Worm (Caenorhabditis elegans) whole organism, L2 larva: ENCODE data around the gene cua-1.

Experiments used
- F13H6.1 ChIP-seq: sonication (generic microtip); optimal IDR thresholded peaks from 2 replicates; lab custom pipeline; 2016; ENCODE audit warnings: missing genetic modification characterization, missing compliant biosample characterization
- R02D3.7 ChIP-seq: fragments of 150-350 bp; optimal IDR thresholded peaks from 2 replicates; lab custom pipeline; 2014; ENCODE audit warnings: missing biosample characterization, missing genetic modification characterization
- Y55F3AM.14 ChIP-seq: fragments of 200-800 bp; sonication (Bioruptor generic); optimal IDR thresholded peaks from 2 replicates; lab custom pipeline; 2018; ENCODE audit warnings: mild to moderate bottlenecking, missing genetic modification characterization, missing compliant biosample characterization
- alr-1 ChIP-seq: fragments of 150-350 bp; optimal IDR thresholded peaks from 2 replicates; lab custom pipeline; 2014; ENCODE audit warnings: missing biosample characterization, missing genetic modification characterization
- blmp-1 ChIP-seq: sonication (generic microtip); optimal IDR thresholded peaks from 2 replicates; lab custom pipeline; 2017; ENCODE audit warnings: missing genetic modification characterization, mild to moderate bottlenecking, missing compliant biosample characterization, antibody characterized with exemption, moderate library complexity; ENCODE audit not compliant: insufficient read depth
- ceh-82 ChIP-seq: fragments of 150-350 bp; optimal IDR thresholded peaks from 2 replicates; lab custom pipeline; 2014; ENCODE audit warnings: missing biosample characterization, missing genetic modification characterization
- crh-2 ChIP-seq: sonication (generic microtip); optimal IDR thresholded peaks from 2 replicates; lab custom pipeline; 2017; ENCODE audit warnings: missing biosample characterization, missing genetic modification characterization
- dmd-4 ChIP-seq: sonication (generic microtip); optimal IDR thresholded peaks from 2 replicates; lab custom pipeline; 2017; ENCODE audit warnings: missing biosample characterization, missing genetic modification characterization
- elt-1 ChIP-seq: fragments of 150-350 bp; optimal IDR thresholded peaks from 2 replicates; lab custom pipeline; 2014; ENCODE audit warnings: missing biosample characterization, missing genetic modification characterization
- elt-3 ChIP-seq: sonication (generic microtip); optimal IDR thresholded peaks from 2 replicates; lab custom pipeline; 2017; ENCODE audit warnings: missing biosample characterization, missing genetic modification characterization
- fos-1 ChIP-seq: fragments of 150-350 bp; optimal IDR thresholded peaks from 2 replicates; lab custom pipeline; 2014; ENCODE audit warnings: missing biosample characterization, missing genetic modification characterization
- gmeb-1 ChIP-seq: fragments of 150-350 bp; optimal IDR thresholded peaks from 2 replicates; lab custom pipeline; 2014; ENCODE audit warnings: missing biosample characterization, missing genetic modification characterization
- lin-11 ChIP-seq: fragments of 150-350 bp; sonication (generic microtip); optimal IDR thresholded peaks from 2 replicates; lab custom pipeline; 2014; ENCODE audit warnings: missing biosample characterization, missing genetic modification characterization, inconsistent platforms, mixed read lengths
- lin-13 ChIP-seq: fragments of 150-350 bp; optimal IDR thresholded peaks from 2 replicates; lab custom pipeline; 2014; ENCODE audit warnings: missing biosample characterization, missing genetic modification reagents, missing genetic modification characterization
- lin-39 ChIP-seq: fragments of 150-350 bp; optimal IDR thresholded peaks from 2 replicates; lab custom pipeline; 2014; ENCODE audit warnings: missing biosample characterization, missing genetic modification reagents, missing genetic modification characterization
- lsy-2 ChIP-seq, 2 experiments: fragments of 150-350 bp in 1 of 2; sonication (generic microtip) in 1 of 2; optimal IDR thresholded peaks; 2 replicates each; lab custom pipeline; 2014 to 2017; ENCODE audit warnings: missing biosample characterization in 2 of 2, missing genetic modification characterization in 2 of 2
- mab-5 ChIP-seq: fragments of 150-350 bp; optimal IDR thresholded peaks from 2 replicates; lab custom pipeline; 2014; ENCODE audit warnings: missing biosample characterization, missing genetic modification characterization
- mbf-1 ChIP-seq: sonication (generic microtip); optimal IDR thresholded peaks from 2 replicates; lab custom pipeline; 2017; ENCODE audit warnings: missing biosample characterization, missing genetic modification characterization
- nhr-10 ChIP-seq: sonication (generic microtip); optimal IDR thresholded peaks from 2 replicates; lab custom pipeline; 2017; ENCODE audit warnings: missing biosample characterization, missing genetic modification characterization
- nhr-11 ChIP-seq: fragments of 150-350 bp; optimal IDR thresholded peaks from 2 replicates; lab custom pipeline; 2014; ENCODE audit warnings: missing biosample characterization, missing genetic modification characterization
- nhr-12 ChIP-seq: fragments of 150-350 bp; optimal IDR thresholded peaks from 2 replicates; lab custom pipeline; 2014; ENCODE audit warnings: missing biosample characterization, missing genetic modification characterization
- nhr-21 ChIP-seq: fragments of 150-350 bp; optimal IDR thresholded peaks from 2 replicates; lab custom pipeline; 2014; ENCODE audit warnings: missing biosample characterization, missing genetic modification characterization
- nhr-23 ChIP-seq: fragments of 150-350 bp; optimal IDR thresholded peaks from 2 replicates; lab custom pipeline; 2014; ENCODE audit warnings: missing biosample characterization, missing genetic modification reagents, missing genetic modification characterization
- nhr-237 ChIP-seq: fragments of 150-350 bp; optimal IDR thresholded peaks from 2 replicates; lab custom pipeline; 2014; ENCODE audit warnings: missing biosample characterization, missing genetic modification characterization
- nhr-25 ChIP-seq: fragments of 150-350 bp; sonication (generic microtip); optimal IDR thresholded peaks from 3 replicates; lab custom pipeline; 2014; ENCODE audit warnings: missing biosample characterization, missing genetic modification characterization
- nhr-77 ChIP-seq: fragments of 150-350 bp; optimal IDR thresholded peaks from 2 replicates; lab custom pipeline; 2014; ENCODE audit warnings: missing biosample characterization, missing genetic modification characterization
- peb-1 ChIP-seq: fragments of 150-350 bp; optimal IDR thresholded peaks from 2 replicates; lab custom pipeline; 2014; ENCODE audit warnings: missing biosample characterization, missing genetic modification characterization
- sem-4 ChIP-seq: fragments of 150-350 bp; optimal IDR thresholded peaks from 2 replicates; lab custom pipeline; 2014; ENCODE audit warnings: missing biosample characterization, missing genetic modification reagents, missing genetic modification characterization
- sma-3 ChIP-seq: sonication (generic microtip); optimal IDR thresholded peaks from 2 replicates; lab custom pipeline; 2016; ENCODE audit warnings: missing genetic modification reagents, missing genetic modification characterization, missing compliant biosample characterization
- sma-9 ChIP-seq, 2 experiments: fragments of 150-350 bp in 1 of 2; sonication (generic microtip) in 1 of 2; optimal IDR thresholded peaks; 2 replicates each; lab custom pipeline; 2014 to 2016; ENCODE audit warnings: missing genetic modification characterization in 2 of 2, mild to moderate bottlenecking in 1 of 2, missing biosample characterization in 1 of 2, missing compliant biosample characterization in 1 of 2, missing genetic modification reagents in 1 of 2, moderate library complexity in 1 of 2
- snpc-4 ChIP-seq: fragments of 150-350 bp; optimal IDR thresholded peaks from 2 replicates; lab custom pipeline; 2014; ENCODE audit warnings: missing biosample characterization, missing genetic modification characterization
- unc-55 ChIP-seq: fragments of 150-350 bp; sonication (generic microtip); optimal IDR thresholded peaks from 3 replicates; lab custom pipeline; 2014; ENCODE audit warnings: missing biosample characterization, missing genetic modification reagents, missing genetic modification characterization
- unc-62 ChIP-seq: fragments of 150-350 bp; optimal IDR thresholded peaks from 2 replicates; lab custom pipeline; 2014; ENCODE audit warnings: missing biosample characterization, missing genetic modification reagents, missing genetic modification characterization
- zag-1 ChIP-seq: fragments of 150-350 bp; optimal IDR thresholded peaks from 2 replicates; lab custom pipeline; 2014; ENCODE audit warnings: missing biosample characterization, missing genetic modification characterization
- ztf-1 ChIP-seq: fragments of 200-800 bp; sonication (Bioruptor generic); conservative IDR thresholded peaks from 2 replicates; pipeline ENCODE4 v1.3.6; 2022; ENCODE audit warnings: missing genetic modification characterization, missing compliant biosample characterization

cua-1 gene

DNA sequence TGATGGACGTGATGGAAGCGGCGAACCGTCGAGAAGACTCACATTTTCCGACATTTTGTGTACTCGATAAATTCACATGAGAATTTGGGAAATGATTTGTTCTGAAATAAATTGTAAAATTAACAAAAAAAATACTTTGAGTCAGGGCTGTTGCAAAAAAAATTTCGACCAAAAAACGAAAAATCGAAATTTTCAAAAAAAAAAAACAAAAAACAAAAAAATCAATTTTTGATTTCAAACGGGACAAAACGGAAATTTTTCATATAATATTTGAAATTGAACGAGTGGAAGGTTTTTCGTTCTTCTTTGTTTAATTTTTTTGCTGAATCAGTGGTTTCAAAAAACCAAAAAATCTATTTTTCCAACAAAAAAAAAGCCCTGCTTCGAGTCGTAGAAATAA lies at the start of gene cua-1:
Gene cua-1 (minus strand): TSS at position 101 of the 400 bp plus-strand sequence.
- no peak for TF ChIP-seq elt-3
- no peak for TF ChIP-seq nhr-11
- no peak for TF ChIP-seq zag-1 (tag; lab: Kevin White, UChicago)
- no peak for TF ChIP-seq mab-5 (tag; lab: Kevin White, UChicago)
- TF ChIP-seq peb-1 (tag; lab: Kevin White, UChicago), result no peak
- TF ChIP-seq alr-1 (tag; lab: Kevin White, UChicago), result no peak
- no peak for TF ChIP-seq snpc-4 (tag; lab: Kevin White, UChicago)
- no peak for TF ChIP-seq lin-39 (tag; lab: Kevin White, UChicago)

DNA sequence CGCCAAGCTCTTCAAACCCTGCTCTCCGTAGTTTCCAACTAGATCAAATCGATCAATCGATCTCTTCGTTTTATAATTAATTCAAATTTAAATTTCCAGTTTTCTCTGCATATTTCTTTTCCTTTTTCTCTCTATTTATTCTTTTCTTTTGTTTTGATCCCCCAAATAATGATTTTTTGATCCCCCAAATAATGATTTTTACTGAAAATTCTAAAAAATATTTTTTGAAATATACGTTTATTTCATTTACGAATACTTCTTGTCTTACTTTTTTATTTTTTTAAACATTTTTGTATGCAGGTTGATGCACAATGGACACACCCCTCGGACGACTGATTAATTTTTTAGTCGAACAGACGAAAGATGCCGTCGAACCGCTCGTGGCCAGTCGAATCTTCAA lies 48.3 kb upstream of the cua-1 start, which contains the start of gene T28A8.4:
Gene T28A8.4 (plus strand): TSS at position 301 of the 400 bp plus-strand sequence.
- no peak for TF ChIP-seq ztf-1 (GFP tag; lab: Robert Waterston, UW)
- no peak for TF ChIP-seq crh-2 (tag; lab: Kevin White, UChicago)
- no peak for TF ChIP-seq F13H6.1 (tag; lab: Kevin White, UChicago)
- TF ChIP-seq peb-1 (tag; lab: Kevin White, UChicago), result no peak
- no peak for TF ChIP-seq lin-11 (tag; lab: Kevin White, UChicago)
- no peak for TF ChIP-seq elt-1
- no peak for TF ChIP-seq sma-3 (GFP tag; lab: Kevin White, UChicago)
- no peak for TF ChIP-seq R02D3.7 (tag; lab: Kevin White, UChicago)
- no peak for TF ChIP-seq sma-9 (GFP tag; optimal IDR thresholded peaks at IDR 0.05; lab: Kevin White, UChicago)
- TF ChIP-seq sma-9 (tag; optimal IDR thresholded peaks at IDR 0.05; lab: Kevin White, UChicago), result no peak
- TF ChIP-seq alr-1 (tag; lab: Kevin White, UChicago), result no peak
- TF ChIP-seq nhr-12 (tag; lab: Kevin White, UChicago), result no peak
- TF ChIP-seq mbf-1 (tag; lab: Kevin White, UChicago), result no peak
- TF ChIP-seq gmeb-1, result no peak
- TF ChIP-seq nhr-25, result no peak
- TF ChIP-seq nhr-10 (tag; lab: Kevin White, UChicago), result no peak
- no peak for TF ChIP-seq lsy-2 (tag; optimal IDR thresholded peaks at IDR 0.05; lab: Kevin White, UChicago)
- no peak for TF ChIP-seq unc-62

DNA sequence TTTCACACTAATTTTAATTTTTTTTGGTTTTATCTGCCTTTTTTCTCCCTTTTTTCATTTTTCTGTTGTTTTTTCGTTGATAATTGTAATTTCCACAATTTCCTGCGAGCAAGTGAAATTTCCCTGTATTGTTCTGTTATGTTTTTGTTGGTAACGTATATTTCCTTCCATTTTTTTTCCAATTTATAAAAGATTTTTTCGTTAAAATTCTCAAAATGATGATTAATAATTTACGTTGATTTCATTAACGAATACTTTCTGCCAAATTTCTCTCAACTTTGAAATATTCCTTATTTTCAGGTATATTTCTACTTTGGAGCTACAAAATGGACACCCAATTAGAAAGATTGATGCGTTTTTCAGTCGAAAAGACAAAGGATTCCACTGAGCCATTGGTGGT lies 47.4 kb upstream of the cua-1 start, which contains the start of gene T28A8.8:
Gene T28A8.8 (plus strand): TSS at position 301 of the 400 bp plus-strand sequence.
- TF ChIP-seq ceh-82 (tag; lab: Kevin White, UChicago), result no peak
- TF ChIP-seq dmd-4 (tag; lab: Kevin White, UChicago), result no peak
- TF ChIP-seq gmeb-1, result no peak
- TF ChIP-seq unc-55 (GFP tag; lab: Kevin White, UChicago), result no peak
- no peak for TF ChIP-seq sma-9 (GFP tag; optimal IDR thresholded peaks at IDR 0.05; lab: Kevin White, UChicago)
- no peak for TF ChIP-seq sma-9 (tag; optimal IDR thresholded peaks at IDR 0.05; lab: Kevin White, UChicago)
- TF ChIP-seq nhr-237 (tag; lab: Kevin White, UChicago), result no peak
- TF ChIP-seq nhr-21 (tag; lab: Kevin White, UChicago), result no peak
- no peak for TF ChIP-seq fos-1 (tag; lab: Kevin White, UChicago)
- TF ChIP-seq ztf-1 (GFP tag; lab: Robert Waterston, UW), result no peak
- TF ChIP-seq, all 48 proteins: peak for 0

DNA sequence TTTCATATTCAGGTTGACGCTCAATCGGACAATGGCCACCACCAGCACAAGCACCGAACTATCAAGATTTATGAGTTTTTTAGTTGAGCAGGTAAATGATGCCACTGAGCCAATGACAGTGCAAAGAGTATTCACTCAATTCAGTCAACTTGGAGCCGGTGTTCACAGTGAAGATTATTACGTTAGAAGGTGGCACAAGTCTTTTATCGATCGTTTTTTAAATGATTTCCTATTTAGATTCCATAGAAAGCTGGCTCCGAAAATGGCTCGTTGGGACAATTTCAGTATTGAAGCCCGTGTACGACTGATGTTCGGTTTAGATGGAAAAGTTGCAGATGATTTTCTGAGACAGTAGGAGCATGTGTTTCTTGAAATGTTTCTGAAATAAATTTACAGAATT lies 46.5 kb upstream of the cua-1 start, which contains the start of gene T28A8.5:
Gene T28A8.5 (plus strand): TSS at position 32 of the 400 bp plus-strand sequence.
- TF ChIP-seq Y55F3AM.14 (GFP tag; lab: Kevin White, UChicago) (no peak), sem-4 (tag; lab: Kevin White, UChicago) (no peak), lin-13 (GFP tag; lab: Kevin White, UChicago) (no peak), nhr-77 (tag; lab: Kevin White, UChicago) (no peak), nhr-237 (tag; lab: Kevin White, UChicago) (no peak), ztf-1 (GFP tag; lab: Robert Waterston, UW) (no peak), elt-1 (no peak), blmp-1 (tag; lab: Kevin White, UChicago) (no peak), unc-55 (GFP tag; lab: Kevin White, UChicago) (no peak), peb-1 (tag; lab: Kevin White, UChicago) (no peak), nhr-23 (tag; lab: Kevin White, UChicago) (no peak), nhr-10 (tag; lab: Kevin White, UChicago) (no peak)
